Worm (Caenorhabditis elegans) whole organism, midembryonic: Measurements from ENCODE around the gene Y38H8A.7.

Experiments used
- T22C8.4 ChIP-seq: fragments of 200-800 bp; sonication (Bioruptor generic); IDR thresholded peaks from 2 replicates; pipeline ENCODE4 v1.3.6; 2022; ENCODE audit warnings: missing genetic modification characterization, missing compliant biosample characterization
- cog-1 ChIP-seq: sonication (generic microtip); optimal IDR thresholded peaks from 2 replicates; lab custom pipeline; 2016; ENCODE audit warnings: missing genetic modification characterization, missing compliant biosample characterization
- flt-1 ChIP-seq: fragments of 200-800 bp; sonication (Bioruptor generic); IDR thresholded peaks from 2 replicates; pipeline ENCODE4 v1.3.6; 2022; ENCODE audit warnings: missing genetic modification characterization, missing compliant biosample characterization
- klf-2 ChIP-seq: fragments of 200-800 bp; sonication (Bioruptor generic); conservative IDR thresholded peaks from 2 replicates; pipeline ENCODE4 v1.3.6; 2022; ENCODE audit warnings: missing genetic modification reagents, missing genetic modification characterization, missing compliant biosample characterization
- med-1 ChIP-seq: sonication (generic microtip); optimal IDR thresholded peaks from 2 replicates; lab custom pipeline; 2017; ENCODE audit warnings: missing genetic modification characterization, mild to moderate bottlenecking, missing compliant biosample characterization, antibody characterized with exemption, missing genetic modification reagents; ENCODE audit not compliant: insufficient read depth
- ref-1 ChIP-seq: fragments of 200-800 bp; sonication (Bioruptor generic); conservative IDR thresholded peaks from 2 replicates; pipeline ENCODE4 v1.3.6; 2022; ENCODE audit warnings: missing genetic modification reagents, missing genetic modification characterization, missing compliant biosample characterization
- tab-1 ChIP-seq: fragments of 200-800 bp; sonication (Bioruptor generic); IDR thresholded peaks from 2 replicates; pipeline ENCODE4 v1.3.6; 2022; ENCODE audit warnings: missing genetic modification characterization, missing compliant biosample characterization
- ztf-23 ChIP-seq: fragments of 200-800 bp; sonication (Bioruptor generic); IDR thresholded peaks from 2 replicates; pipeline ENCODE4 v1.3.6; 2022; ENCODE audit warnings: missing genetic modification reagents, missing genetic modification characterization, missing compliant biosample characterization
- ztf-29 ChIP-seq: fragments of 200-800 bp; sonication (Bioruptor generic); IDR thresholded peaks from 2 replicates; pipeline ENCODE4 v1.3.6; 2022; ENCODE audit warnings: missing genetic modification reagents, missing genetic modification characterization, missing compliant biosample characterization

DNA sequence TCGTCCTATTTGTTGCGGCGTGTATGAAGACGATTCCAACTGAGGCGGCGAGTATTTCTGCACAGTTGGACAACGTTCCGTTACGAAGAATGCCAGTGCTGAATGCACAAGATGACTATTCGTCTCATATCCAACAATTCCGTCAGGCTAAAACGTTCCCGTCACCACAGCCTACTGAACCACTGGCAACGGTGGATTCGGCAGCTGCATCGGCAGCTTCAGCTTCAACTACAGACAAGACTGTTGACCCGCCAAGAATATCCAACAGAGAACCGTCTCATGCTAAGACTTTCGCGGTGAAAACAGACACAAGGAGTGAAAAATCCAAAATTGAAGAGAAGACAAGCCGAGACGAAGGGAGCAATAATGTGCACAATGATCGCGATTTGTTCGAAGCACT, 28.3 kb downstream of the Y38H8A.7 start:
- TF ChIP-seq T22C8.4, result no peak
- TF ChIP-seq ztf-23 (GFP tag; lab: Robert Waterston, UW), result no peak
- TF ChIP-seq flt-1 (GFP tag; lab: Robert Waterston, UW), result no peak
- no peak for TF ChIP-seq ztf-29 (GFP tag; lab: Robert Waterston, UW)
- TF ChIP-seq tab-1 (GFP tag; lab: Robert Waterston, UW), result no peak
- no peak for TF ChIP-seq cog-1 (tag; lab: Kevin White, UChicago)
- TF ChIP-seq med-1 (GFP tag; lab: Kevin White, UChicago), result no peak
- no peak for TF ChIP-seq klf-2 (GFP tag; lab: Robert Waterston, UW)
- no peak for TF ChIP-seq ref-1 (GFP tag; lab: Robert Waterston, UW)
